Fruit fly (Drosophila melanogaster) whole organism, embryonic: Measurements from ENCODE around the gene CG14655.
A peak's percentile ranks its signal among the peaks of the same experiment; 100 is the strongest.

Experiments
- Atf3 ChIP-seq: fragments of 200-800 bp; sonication (Bioruptor generic); optimal IDR thresholded peaks from 3 replicates; lab custom pipeline; 2016; ENCODE audit warnings: missing biosample characterization, missing genetic modification characterization
- Atf6 ChIP-seq: fragments of 200-800 bp; sonication (Bioruptor generic); IDR thresholded peaks from 2 replicates; pipeline ENCODE4 v1.3.6; 2022; ENCODE audit warnings: missing biosample characterization, missing genetic modification characterization
- BtbVII ChIP-seq: fragments of 200-800 bp; sonication (Bioruptor generic); optimal IDR thresholded peaks from 3 replicates; lab custom pipeline; 2017; ENCODE audit warnings: missing biosample characterization, mild to moderate bottlenecking, missing genetic modification characterization
- CG1024 ChIP-seq: fragments of 200-800 bp; sonication (Bioruptor generic); IDR thresholded peaks from 2 replicates; pipeline ENCODE4 v1.3.6; 2022; ENCODE audit warnings: missing biosample characterization, missing genetic modification characterization
- CG12104 ChIP-seq: fragments of 200-800 bp; sonication (Bioruptor generic); optimal IDR thresholded peaks from 3 replicates; lab custom pipeline; 2016; ENCODE audit warnings: missing biosample characterization, missing genetic modification characterization
- CG12299 ChIP-seq: fragments of 200-800 bp; sonication (Bioruptor generic); optimal IDR thresholded peaks from 2 replicates; lab custom pipeline; 2018; ENCODE audit warnings: missing biosample characterization, mild to moderate bottlenecking, missing genetic modification characterization
- CG1233 ChIP-seq: fragments of 200-800 bp; sonication (Bioruptor generic); optimal IDR thresholded peaks from 4 replicates; lab custom pipeline; 2018; ENCODE audit warnings: missing biosample characterization, mild to moderate bottlenecking, missing genetic modification characterization
- CG12769 ChIP-seq: fragments of 200-800 bp; sonication (Bioruptor generic); optimal IDR thresholded peaks from 2 replicates; lab custom pipeline; 2019; ENCODE audit warnings: missing biosample characterization, mild to moderate bottlenecking, missing genetic modification characterization, moderate library complexity
- CG13424 ChIP-seq: fragments of 200-800 bp; sonication (Bioruptor generic); optimal IDR thresholded peaks from 2 replicates; lab custom pipeline; 2019; ENCODE audit warnings: missing biosample characterization, mild to moderate bottlenecking, missing genetic modification characterization, moderate library complexity
- CG17186 ChIP-seq: fragments of 200-800 bp; sonication (Bioruptor generic); optimal IDR thresholded peaks from 3 replicates; lab custom pipeline; 2017; ENCODE audit warnings: missing biosample characterization, missing genetic modification reagents, missing genetic modification characterization
- CG17361 ChIP-seq: fragments of 200-800 bp; sonication (Bioruptor generic); IDR thresholded peaks from 3 replicates; pipeline ENCODE4 v1.3.6; 2022; ENCODE audit warnings: missing biosample characterization, missing genetic modification characterization
- CG17612 ChIP-seq: fragments of 200-800 bp; sonication (Bioruptor generic); IDR thresholded peaks from 2 replicates; pipeline ENCODE4 v1.3.6; 2022; ENCODE audit warnings: missing biosample characterization, missing genetic modification characterization
- CG18599 ChIP-seq: fragments of 200-800 bp; sonication (Bioruptor generic); optimal IDR thresholded peaks from 3 replicates; lab custom pipeline; 2017; ENCODE audit warnings: missing biosample characterization, missing genetic modification characterization, mild to moderate bottlenecking, moderate library complexity, missing genetic modification reagents
- CG2116 ChIP-seq: fragments of 200-800 bp; sonication (Bioruptor generic); optimal IDR thresholded peaks from 3 replicates; lab custom pipeline; 2018; ENCODE audit warnings: missing biosample characterization, mild to moderate bottlenecking, missing genetic modification characterization
- CG2875 ChIP-seq: fragments of 200-800 bp; sonication (Bioruptor generic); optimal IDR thresholded peaks from 2 replicates; lab custom pipeline; 2017; ENCODE audit warnings: missing biosample characterization, mild to moderate bottlenecking, missing genetic modification characterization, missing genetic modification reagents
- CG4707 ChIP-seq: fragments of 200-800 bp; sonication (Bioruptor generic); optimal IDR thresholded peaks from 2 replicates; lab custom pipeline; 2018; ENCODE audit warnings: missing biosample characterization, mild to moderate bottlenecking, missing genetic modification characterization, moderate library complexity
- CG8478 ChIP-seq: fragments of >200 bp; optimal IDR thresholded peaks from 2 replicates; lab custom pipeline; 2018
- CG8924 ChIP-seq: fragments of 200-800 bp; optimal IDR thresholded peaks from 3 replicates; lab custom pipeline; 2019; ENCODE audit warnings: missing biosample characterization, mild to moderate bottlenecking, missing genetic modification characterization, moderate library complexity
- Fer1 ChIP-seq: fragments of 200-800 bp; sonication (Bioruptor generic); optimal IDR thresholded peaks from 2 replicates; lab custom pipeline; 2017; ENCODE audit warnings: missing biosample characterization, mild to moderate bottlenecking, missing genetic modification characterization
- Hr3 ChIP-seq: fragments of 200-800 bp; sonication (Bioruptor generic); optimal IDR thresholded peaks from 3 replicates; lab custom pipeline; 2016; ENCODE audit warnings: missing biosample characterization, missing genetic modification characterization
- Hsf ChIP-seq: fragments of 200-800 bp; sonication (Bioruptor generic); optimal IDR thresholded peaks from 3 replicates; lab custom pipeline; 2016; ENCODE audit warnings: missing biosample characterization, missing genetic modification characterization
- MBD-R2 ChIP-seq: fragments of 200-800 bp; sonication (Bioruptor generic); IDR thresholded peaks from 2 replicates; pipeline ENCODE4 v1.3.6; 2022; ENCODE audit warnings: missing biosample characterization, missing genetic modification characterization
- MESR4 ChIP-seq: fragments of 200-800 bp; sonication (Bioruptor generic); optimal IDR thresholded peaks from 2 replicates; lab custom pipeline; 2018; ENCODE audit warnings: missing biosample characterization, mild to moderate bottlenecking, missing genetic modification characterization, moderate library complexity
- Ptx1 ChIP-seq: fragments of 200-800 bp; sonication (Bioruptor generic); IDR thresholded peaks from 2 replicates; pipeline ENCODE4 v1.3.6; 2022; ENCODE audit warnings: missing biosample characterization, missing genetic modification characterization
- Xrp1 ChIP-seq: fragments of 200-800 bp; sonication (Bioruptor generic); IDR thresholded peaks from 2 replicates; pipeline ENCODE4 v1.3.6; 2022; ENCODE audit warnings: missing biosample characterization, missing genetic modification characterization
- ara ChIP-seq: fragments of 200-800 bp; sonication (Bioruptor generic); IDR thresholded peaks from 2 replicates; pipeline ENCODE4 v1.3.6; 2022; ENCODE audit warnings: missing biosample characterization, missing genetic modification characterization
- bbx ChIP-seq: fragments of 200-800 bp; sonication (Bioruptor generic); IDR thresholded peaks from 2 replicates; pipeline ENCODE4 v1.3.6; 2022; ENCODE audit warnings: missing biosample characterization, missing genetic modification characterization; ENCODE audit not compliant: partially characterized antibody
- bowl ChIP-seq: fragments of 200-800 bp; sonication (Bioruptor generic); IDR thresholded peaks from 2 replicates; pipeline ENCODE4 v1.3.6; 2022; ENCODE audit warnings: missing biosample characterization, missing genetic modification characterization
- br ChIP-seq: fragments of >200 bp; optimal IDR thresholded peaks from 2 replicates; lab custom pipeline; 2017
- bsh ChIP-seq, 2 experiments: fragments of 200-800 bp; sonication (Bioruptor generic); optimal IDR thresholded peaks; 2 replicates each; lab custom pipeline; 2017 to 2018; ENCODE audit warnings: mild to moderate bottlenecking in 2 of 2, missing biosample characterization in 2 of 2, missing genetic modification characterization in 2 of 2, moderate library complexity in 1 of 2
- cwo ChIP-seq: fragments of 200-800 bp; sonication (Bioruptor generic); optimal IDR thresholded peaks from 3 replicates; lab custom pipeline; 2017; ENCODE audit warnings: missing biosample characterization, missing genetic modification characterization, mild to moderate bottlenecking, moderate library complexity, missing genetic modification reagents
- danr ChIP-seq: fragments of 200-800 bp; sonication (Bioruptor generic); IDR thresholded peaks from 2 replicates; pipeline ENCODE4 v1.3.6; 2022; ENCODE audit warnings: missing biosample characterization, missing genetic modification characterization
- dmrt99B ChIP-seq: fragments of 200-800 bp; sonication (Bioruptor generic); optimal IDR thresholded peaks from 2 replicates; lab custom pipeline; 2018; ENCODE audit warnings: missing biosample characterization, mild to moderate bottlenecking, missing genetic modification characterization, moderate library complexity
- hb ChIP-seq: fragments of 200-800 bp; sonication (Bioruptor generic); IDR thresholded peaks from 3 replicates; pipeline ENCODE4 v1.3.6; 2022; ENCODE audit warnings: missing biosample characterization, missing genetic modification characterization; ENCODE audit not compliant: partially characterized antibody
- jumu ChIP-seq: fragments of 200-800 bp; sonication (Bioruptor generic); optimal IDR thresholded peaks from 3 replicates; lab custom pipeline; 2016; ENCODE audit warnings: missing biosample characterization, missing genetic modification characterization
- pan ChIP-seq, 4 experiments: fragments of >200 bp in 3 of 4; fragments of 200-800 bp in 1 of 4; sonication (Bioruptor generic) in 1 of 4; optimal IDR thresholded peaks in 3 of 4; IDR thresholded peaks in 1 of 4; 2 replicates each; pipeline versions ENCODE4 v1.3.6 to Lab custom; 2017 to 2022; ENCODE audit warnings: missing biosample characterization in 2 of 4, missing genetic modification characterization in 2 of 4, mixed read lengths in 1 of 4
- sd ChIP-seq: fragments of 200-800 bp; sonication (Bioruptor generic); optimal IDR thresholded peaks from 3 replicates; lab custom pipeline; 2018; ENCODE audit warnings: missing biosample characterization, mild to moderate bottlenecking, missing genetic modification characterization, moderate library complexity
- sens ChIP-seq: fragments of 200-800 bp; sonication (Bioruptor generic); peaks from one replicate; lab custom pipeline; 2016; ENCODE audit warnings: missing biosample characterization, missing genetic modification characterization
- shn ChIP-seq: fragments of 200-800 bp; sonication (Bioruptor generic); optimal IDR thresholded peaks from 3 replicates; lab custom pipeline; 2016; ENCODE audit warnings: missing biosample characterization, missing genetic modification characterization
- sisA ChIP-seq: fragments of 200-800 bp; sonication (Bioruptor generic); IDR thresholded peaks from 2 replicates; pipeline ENCODE4 v1.3.6; 2022; ENCODE audit warnings: missing biosample characterization, missing genetic modification characterization
- sug ChIP-seq: fragments of 200-800 bp; optimal IDR thresholded peaks from 2 replicates; lab custom pipeline; 2019; ENCODE audit warnings: missing biosample characterization, mild to moderate bottlenecking, missing genetic modification characterization, moderate library complexity
- usp ChIP-seq: fragments of >200 bp; optimal IDR thresholded peaks from 2 replicates; lab custom pipeline; 2017; ENCODE audit warnings: missing biosample characterization, missing genetic modification characterization
- zen ChIP-seq: fragments of 200-800 bp; sonication (Bioruptor generic); optimal IDR thresholded peaks from 3 replicates; lab custom pipeline; 2018; ENCODE audit warnings: missing biosample characterization, mild to moderate bottlenecking, missing genetic modification characterization, moderate library complexity

Gene CG14655

DNA sequence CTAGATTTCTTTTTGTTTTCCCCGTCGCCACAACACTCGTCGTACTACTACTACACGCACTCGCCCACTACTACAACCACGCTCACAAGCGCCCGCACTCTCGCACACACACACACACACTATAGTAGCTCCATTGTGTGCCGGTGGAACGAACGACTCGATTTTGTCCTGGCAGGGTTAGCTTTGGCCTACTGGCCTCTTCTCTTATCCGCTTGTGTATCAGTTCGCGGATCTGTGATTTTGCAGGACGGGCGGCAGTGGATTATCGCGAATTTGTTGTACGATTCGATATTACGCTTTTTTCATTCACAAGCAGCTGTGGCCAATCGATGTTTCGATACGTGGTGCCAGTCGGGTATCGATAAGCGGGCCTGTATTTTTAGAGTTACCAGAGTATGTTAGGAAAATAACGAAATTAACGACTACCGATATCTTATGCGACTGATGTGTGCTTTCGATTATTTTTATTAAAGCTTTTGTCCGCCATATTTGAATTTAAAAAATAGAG lies 41.0 kb upstream of the CG14655 start, which contains the start of gene CG14657 (continued):
- TF ChIP-seq sug (tag; lab: Kevin White, UChicago) (peak; percentile 46), CG4707 (GFP tag; lab: Kevin White, UChicago) (no peak), CG2875 (no peak), CG1233 (GFP tag; lab: Kevin White, UChicago) (no peak), bowl (no peak), CG17361 (GFP tag; lab: Robert Waterston, UW) (peak; percentile 46; the same call in 2 of the 3 replicates), sisA (GFP tag; lab: Robert Waterston, UW) (no peak), sd (tag; lab: Kevin White, UChicago) (no peak), hb (GFP tag; lab: Robert Waterston, UW) (peak; percentile 85), MESR4 (peak; percentile 98), CG12299 (tag; lab: Kevin White, UChicago) (peak; percentile 60), CG18599 (no peak), Ptx1 (GFP tag; lab: Robert Waterston, UW) (no peak), CG2116 (GFP tag; lab: Kevin White, UChicago) (peak; percentile 88), CG13424 (tag; lab: Kevin White, UChicago) (peak; percentile 2), bsh (GFP tag; optimal IDR thresholded peaks at IDR 0.05; lab: Kevin White, UChicago) (peak in 1 of 2 experiments; percentile 7), CG17612 (no peak), CG1024 (GFP tag; lab: Robert Waterston, UW) (no peak), cwo (GFP tag; lab: Kevin White, UChicago) (no peak), CG12769 (tag; lab: Kevin White, UChicago) (peak; percentile 4), ara (GFP tag; lab: Robert Waterston, UW) (0 out of 2 replicates have a peak, but pooled peaks have one; percentile 29), CG17186 (GFP tag; lab: Kevin White, UChicago) (no peak), sens (no peak), MBD-R2 (GFP tag; lab: Robert Waterston, UW) (peak; percentile 62)
- TF ChIP-seq, all 482 proteins: peak for 116

DNA sequence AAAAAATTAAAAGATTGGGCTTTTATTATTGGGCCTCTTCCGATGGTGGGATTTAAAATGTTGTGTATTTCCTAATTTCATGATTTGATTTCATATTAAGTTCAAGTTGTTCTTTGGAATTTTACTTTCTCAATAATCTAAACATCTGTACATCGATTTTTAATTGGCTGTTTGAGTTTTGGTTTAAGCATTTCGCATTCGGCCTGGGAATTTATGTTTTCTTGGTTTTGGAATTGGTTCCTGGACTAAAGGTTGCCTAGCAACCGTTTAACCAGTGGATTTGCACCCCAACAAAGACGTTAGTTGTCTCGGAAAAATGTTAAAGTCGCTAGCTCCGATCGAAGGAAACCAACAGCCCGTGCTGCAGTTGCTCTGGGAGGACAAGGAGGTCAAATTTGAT lies 35.9 kb upstream of the CG14655 start, which contains the start of gene BBS5:
Gene BBS5, plus strand, starts transcription at position 301 of the 400 bp plus-strand sequence.
- TF ChIP-seq BtbVII (GFP tag; lab: Kevin White, UChicago) = no peak
- no peak for TF ChIP-seq CG8478 (lab: Kevin White, UChicago)
- no peak for TF ChIP-seq dmrt99B (tag; lab: Kevin White, UChicago)
- no peak for TF ChIP-seq br (lab: Kevin White, UChicago)
- TF ChIP-seq CG12104 = no peak
- no peak for TF ChIP-seq Xrp1 (GFP tag; lab: Robert Waterston, UW)
- no peak for TF ChIP-seq danr (GFP tag; lab: Robert Waterston, UW)
- no peak for TF ChIP-seq pan (optimal IDR thresholded peaks at IDR 0.05; lab: Kevin White, UChicago)
- TF ChIP-seq pan (GFP tag; optimal IDR thresholded peaks at IDR 0.05 in 1 of 2, IDR thresholded peaks at IDR 0.05 in 1 of 2) = no peak
- TF ChIP-seq zen = no peak
- TF ChIP-seq usp = no peak
- TF ChIP-seq Fer1 (GFP tag; lab: Kevin White, UChicago) = no peak
- TF ChIP-seq CG8924 (tag; lab: Kevin White, UChicago) = no peak
- no peak for TF ChIP-seq Atf6 (GFP tag; lab: Robert Waterston, UW)
- TF ChIP-seq CG17361 (GFP tag; lab: Robert Waterston, UW) = no peak
- TF ChIP-seq Hsf (GFP tag; lab: Kevin White, UChicago) = no peak
- TF ChIP-seq shn = no peak
- TF ChIP-seq Hr3 (GFP tag; lab: Kevin White, UChicago) = no peak
- no peak for TF ChIP-seq bbx
- TF ChIP-seq jumu (GFP tag; lab: Kevin White, UChicago) = no peak
- no peak for TF ChIP-seq Atf3 (GFP tag; lab: Kevin White, UChicago)
